Fruit fly (Drosophila melanogaster) whole organism, wandering third instar larva: ENCODE data around the gene Hrd3.

Experiments used
- Abd-B ChIP-seq: fragments of >200 bp; optimal IDR thresholded peaks from 2 replicates; lab custom pipeline; 2017; ENCODE audit warnings: missing biosample characterization, missing genetic modification characterization
- CG32264 ChIP-seq: fragments of 200-800 bp; sonication (Bioruptor generic); optimal IDR thresholded peaks from 2 replicates; lab custom pipeline; 2016; ENCODE audit warnings: missing biosample characterization, missing genetic modification characterization
- CG9705 ChIP-seq: fragments of 200-800 bp; sonication (Bioruptor generic); optimal IDR thresholded peaks from 2 replicates; lab custom pipeline; 2018; ENCODE audit warnings: missing biosample characterization, mild to moderate bottlenecking, missing genetic modification characterization
- CrebA ChIP-seq: fragments of 200-800 bp; sonication (Bioruptor generic); optimal IDR thresholded peaks from 2 replicates; lab custom pipeline; 2016; ENCODE audit warnings: missing biosample characterization, mild to moderate bottlenecking, missing genetic modification characterization, borderline replicate concordance
- Dfd ChIP-seq: fragments of >200 bp; optimal IDR thresholded peaks from 2 replicates; lab custom pipeline; 2017; ENCODE audit warnings: missing biosample characterization, missing genetic modification characterization
- Dif ChIP-seq: fragments of 200-275, 200-300 bp; sonication (Bioruptor generic); optimal IDR thresholded peaks from 2 replicates; lab custom pipeline; 2018; ENCODE audit warnings: missing biosample characterization, missing genetic modification characterization; ENCODE audit not compliant: partially characterized antibody
- GATAd ChIP-seq: sonication (Bioruptor generic); optimal IDR thresholded peaks from 2 replicates; lab custom pipeline; 2016; ENCODE audit warnings: missing biosample characterization, missing genetic modification characterization
- HLH106 ChIP-seq: fragments of 200-800 bp; optimal IDR thresholded peaks from 3 replicates; lab custom pipeline; 2019; ENCODE audit warnings: missing biosample characterization, mild to moderate bottlenecking, missing genetic modification characterization, moderate library complexity
- Hnf4 ChIP-seq: fragments of 200-800 bp; sonication (Bioruptor generic); optimal IDR thresholded peaks from 2 replicates; lab custom pipeline; 2016; ENCODE audit warnings: missing biosample characterization, mild to moderate bottlenecking, missing genetic modification characterization
- Hr78 ChIP-seq: fragments of >200 bp; optimal IDR thresholded peaks from 2 replicates; lab custom pipeline; 2017; ENCODE audit warnings: missing biosample characterization, missing genetic modification characterization
- Hr83 ChIP-seq: fragments of 200-300 bp; sonication (Bioruptor generic); optimal IDR thresholded peaks from 2 replicates; lab custom pipeline; 2016; ENCODE audit warnings: missing biosample characterization, mild to moderate bottlenecking, missing genetic modification characterization, moderate library complexity; ENCODE audit not compliant: poor library complexity, severe bottlenecking
- Jra ChIP-seq: sonication (Bioruptor generic); optimal IDR thresholded peaks from 2 replicates; lab custom pipeline; 2016; ENCODE audit warnings: missing biosample characterization, missing genetic modification characterization
- Mio ChIP-seq: sonication (Bioruptor generic); optimal IDR thresholded peaks from 2 replicates; lab custom pipeline; 2016; ENCODE audit warnings: missing biosample characterization, missing genetic modification characterization
- Myc ChIP-seq: fragments of >200 bp; optimal IDR thresholded peaks from 2 replicates; lab custom pipeline; 2017
- N ChIP-seq: fragments of >200 bp; optimal IDR thresholded peaks from 2 replicates; lab custom pipeline; 2018; ENCODE audit warnings: missing biosample characterization, missing external identifiers, missing genetic modification characterization
- OdsH ChIP-seq: fragments of 200-800 bp; sonication (Bioruptor generic); optimal IDR thresholded peaks from 2 replicates; lab custom pipeline; 2016; ENCODE audit warnings: missing biosample characterization, mild to moderate bottlenecking, missing genetic modification characterization
- Rel ChIP-seq, 2 experiments: fragments of 200-800 bp; sonication (Bioruptor generic) in 1 of 2; optimal IDR thresholded peaks; 2 replicates in 1 of 2; 3 replicates in 1 of 2; lab custom pipeline; 2016 to 2019; ENCODE audit warnings: mild to moderate bottlenecking in 2 of 2, missing biosample characterization in 2 of 2, missing genetic modification characterization in 2 of 2, moderate library complexity in 1 of 2
- Sp1 ChIP-seq: fragments of 200-800 bp; sonication (Bioruptor generic); optimal IDR thresholded peaks from 3 replicates; lab custom pipeline; 2019; ENCODE audit warnings: missing biosample characterization, mild to moderate bottlenecking, missing genetic modification characterization, moderate library complexity
- Vsx2 ChIP-seq: fragments of 200-300, 225-300 bp; sonication (Bioruptor generic); optimal IDR thresholded peaks from 2 replicates; lab custom pipeline; 2018; ENCODE audit warnings: missing biosample characterization, missing genetic modification characterization; ENCODE audit not compliant: partially characterized antibody
- br ChIP-seq: fragments of 200-800 bp; sonication (Bioruptor generic); optimal IDR thresholded peaks from 2 replicates; lab custom pipeline; 2016; ENCODE audit warnings: missing biosample characterization, missing genetic modification characterization
- brk ChIP-seq: fragments of 200-800 bp; sonication (Bioruptor generic); optimal IDR thresholded peaks from 2 replicates; lab custom pipeline; 2016; ENCODE audit warnings: missing biosample characterization, mild to moderate bottlenecking, missing genetic modification characterization
- dl ChIP-seq, 2 experiments: fragments of 175-275, 200-275 bp in 1 of 2; fragments of 200-275 bp in 1 of 2; sonication (Bioruptor generic); optimal IDR thresholded peaks; lab custom pipeline; 2018; ENCODE audit warnings: mild to moderate bottlenecking in 2 of 2, missing biosample characterization in 2 of 2, missing genetic modification characterization in 2 of 2, moderate library complexity in 2 of 2; ENCODE audit not compliant: partially characterized antibody in 2 of 2, insufficient read depth in 1 of 2
- dmrt93B ChIP-seq: fragments of 200-800 bp; sonication (Bioruptor generic); optimal IDR thresholded peaks from 2 replicates; lab custom pipeline; 2018; ENCODE audit warnings: missing biosample characterization, mild to moderate bottlenecking, missing genetic modification characterization
- dsf ChIP-seq: sonication (Bioruptor generic); optimal IDR thresholded peaks from 2 replicates; lab custom pipeline; 2016; ENCODE audit warnings: missing biosample characterization, missing genetic modification characterization, borderline replicate concordance
- ey ChIP-seq: fragments of 200-800 bp; sonication (Bioruptor generic); optimal IDR thresholded peaks from 2 replicates; lab custom pipeline; 2016; ENCODE audit warnings: missing biosample characterization, missing genetic modification characterization
- foxo ChIP-seq, 2 experiments: fragments of 200-800 bp; sonication (Bioruptor generic); optimal IDR thresholded peaks; 2 replicates in 1 of 2; 3 replicates in 1 of 2; lab custom pipeline; 2016 to 2017; ENCODE audit warnings: missing biosample characterization in 2 of 2, missing genetic modification characterization in 2 of 2
- fru ChIP-seq: fragments of 200-800 bp; sonication (Bioruptor generic); optimal IDR thresholded peaks from 3 replicates; lab custom pipeline; 2016; ENCODE audit warnings: missing biosample characterization, mild to moderate bottlenecking, missing genetic modification characterization
- h ChIP-seq: fragments of 200-800 bp; sonication (Bioruptor generic); optimal IDR thresholded peaks from 3 replicates; lab custom pipeline; 2016; ENCODE audit warnings: missing biosample characterization, mild to moderate bottlenecking, missing genetic modification characterization
- jim ChIP-seq: fragments of 175-275, 200-325 bp; sonication (Bioruptor generic); optimal IDR thresholded peaks from 2 replicates; lab custom pipeline; 2016; ENCODE audit warnings: missing biosample characterization, mild to moderate bottlenecking, missing genetic modification characterization
- lola ChIP-seq: fragments of >200 bp; optimal IDR thresholded peaks from 2 replicates; lab custom pipeline; 2017; ENCODE audit warnings: missing biosample characterization, missing genetic modification characterization
- pan ChIP-seq: fragments of >200 bp; optimal IDR thresholded peaks from 2 replicates; lab custom pipeline; 2017
- psq ChIP-seq: fragments of 200-800 bp; sonication (Bioruptor generic); optimal IDR thresholded peaks from 3 replicates; lab custom pipeline; 2017; ENCODE audit warnings: missing biosample characterization, mild to moderate bottlenecking, missing genetic modification characterization, moderate library complexity
- rgr ChIP-seq: fragments of 200-800 bp; sonication (Bioruptor generic); optimal IDR thresholded peaks from 3 replicates; lab custom pipeline; 2016; ENCODE audit warnings: missing biosample characterization, mild to moderate bottlenecking, missing genetic modification characterization
- sage ChIP-seq: fragments of 200-800 bp; sonication (Bioruptor generic); optimal IDR thresholded peaks from 2 replicates; lab custom pipeline; 2016; ENCODE audit warnings: missing biosample characterization, mild to moderate bottlenecking, missing genetic modification characterization
- sv ChIP-seq: fragments of 200-800 bp; sonication (Bioruptor generic); optimal IDR thresholded peaks from 3 replicates; lab custom pipeline; 2016; ENCODE audit warnings: missing biosample characterization, missing genetic modification characterization
- tai ChIP-seq: sonication (Bioruptor generic); optimal IDR thresholded peaks from 2 replicates; lab custom pipeline; 2016; ENCODE audit warnings: missing biosample characterization, missing genetic modification characterization
- usp ChIP-seq: fragments of >200 bp; optimal IDR thresholded peaks from 2 replicates; lab custom pipeline; 2017; ENCODE audit warnings: missing biosample characterization, missing genetic modification characterization
- woc ChIP-seq: sonication (Bioruptor generic); optimal IDR thresholded peaks from 2 replicates; lab custom pipeline; 2016; ENCODE audit warnings: missing biosample characterization, mild to moderate bottlenecking, missing genetic modification characterization

The Hrd3 gene

DNA sequence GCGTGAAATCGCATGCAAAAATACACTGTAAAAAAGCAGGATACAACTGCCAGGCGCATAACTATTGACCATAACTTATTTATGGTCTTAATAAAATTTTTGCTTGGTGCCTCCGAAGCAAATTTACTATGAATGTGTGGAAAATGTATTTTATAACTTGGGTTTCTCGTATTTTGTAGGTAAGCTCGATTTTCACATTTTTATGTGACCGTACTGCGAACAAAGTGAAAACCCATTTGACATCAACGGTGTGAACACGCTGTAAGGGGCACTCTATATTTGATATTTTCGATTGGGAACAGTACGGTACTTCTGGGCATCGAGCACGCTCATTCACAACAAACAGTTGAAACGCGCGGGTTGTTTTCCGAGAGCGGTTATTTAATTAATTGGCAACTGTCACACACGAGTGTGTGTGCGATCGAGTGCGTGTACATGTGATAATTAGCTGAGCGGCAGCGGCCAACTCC lies 23.1 kb upstream of the Hrd3 start, which contains the start of the genes Nup98-96 and mbc:
TSS of gene Nup98-96 (minus strand) at position 156 of the 470 bp plus-strand sequence.
TSS of gene mbc (plus strand) at position 300 of the 470 bp plus-strand sequence.
- TF ChIP-seq br (GFP tag; lab: Kevin White, UChicago): peak; percentile 80
- peak; percentile 86 for TF ChIP-seq sv
- TF ChIP-seq Dif (GFP tag; lab: Kevin White, UChicago): peak; percentile 76
- TF ChIP-seq HLH106: peak; percentile 87
- TF ChIP-seq rgr (GFP tag; lab: Kevin White, UChicago): peak; percentile 86
- TF ChIP-seq woc (GFP tag; lab: Kevin White, UChicago): peak; percentile 91
- TF ChIP-seq CrebA (GFP tag; lab: Kevin White, UChicago): no peak
- TF ChIP-seq fru (GFP tag; lab: Kevin White, UChicago): peak; percentile 85
- TF ChIP-seq psq: peak; percentile 73
- peak in 1 of 2 experiments; percentile 90 for TF ChIP-seq foxo (GFP tag; optimal IDR thresholded peaks at IDR 0.05; lab: Kevin White, UChicago)
- TF ChIP-seq jim (GFP tag; lab: Kevin White, UChicago): no peak
- no peak for TF ChIP-seq Dfd
- TF ChIP-seq dsf (GFP tag; lab: Kevin White, UChicago): no peak
- TF ChIP-seq h (GFP tag; lab: Kevin White, UChicago): peak; percentile 89
- no peak for TF ChIP-seq brk
- TF ChIP-seq GATAd (GFP tag; lab: Kevin White, UChicago): no peak
- TF ChIP-seq CG32264 (GFP tag; lab: Kevin White, UChicago): peak; percentile 8
- TF ChIP-seq Abd-B: peak; percentile 65
- peak; percentile 87 for TF ChIP-seq ey
- TF ChIP-seq OdsH (GFP tag; lab: Kevin White, UChicago): peak; percentile 80
- TF ChIP-seq dl (GFP tag; optimal IDR thresholded peaks at IDR 0.05; lab: Kevin White, UChicago; ENCODE audit: insufficient read depth in 1 of 2, partially characterized antibody in 2 of 2): no peak
- TF ChIP-seq pan (lab: Kevin White, UChicago): no peak
- peak; percentile 73 for TF ChIP-seq N (GFP tag; lab: Kevin White, UChicago)
- TF ChIP-seq Sp1 (GFP tag; lab: Kevin White, UChicago): peak; percentile 78
- TF ChIP-seq Myc: peak; percentile 41
- peak; percentile 84 for TF ChIP-seq dmrt93B (GFP tag; lab: Kevin White, UChicago)
- peak; percentile 84 for TF ChIP-seq Hr83 (GFP tag; lab: Kevin White, UChicago)
- peak; percentile 59 for TF ChIP-seq Hnf4 (GFP tag; lab: Kevin White, UChicago)
- TF ChIP-seq CG9705 (GFP tag; lab: Kevin White, UChicago): peak; percentile 84
- peak; percentile 9 for TF ChIP-seq Mio (GFP tag; lab: Kevin White, UChicago)
- peak; percentile 68 for TF ChIP-seq Jra (GFP tag; lab: Kevin White, UChicago)
- TF ChIP-seq usp: no peak
- TF ChIP-seq Vsx2: peak; percentile 99
- no peak for TF ChIP-seq Rel (GFP tag; optimal IDR thresholded peaks at IDR 0.05; lab: Kevin White, UChicago)
- peak; percentile 86 for TF ChIP-seq Rel (tag; optimal IDR thresholded peaks at IDR 0.05; lab: Kevin White, UChicago)
- peak; percentile 50 for TF ChIP-seq Hr78 (GFP tag; lab: Kevin White, UChicago)
- no peak for TF ChIP-seq tai
- TF ChIP-seq sage (GFP tag; lab: Kevin White, UChicago): no peak
- peak; percentile 79 for TF ChIP-seq lola (GFP tag; lab: Kevin White, UChicago)

DNA sequence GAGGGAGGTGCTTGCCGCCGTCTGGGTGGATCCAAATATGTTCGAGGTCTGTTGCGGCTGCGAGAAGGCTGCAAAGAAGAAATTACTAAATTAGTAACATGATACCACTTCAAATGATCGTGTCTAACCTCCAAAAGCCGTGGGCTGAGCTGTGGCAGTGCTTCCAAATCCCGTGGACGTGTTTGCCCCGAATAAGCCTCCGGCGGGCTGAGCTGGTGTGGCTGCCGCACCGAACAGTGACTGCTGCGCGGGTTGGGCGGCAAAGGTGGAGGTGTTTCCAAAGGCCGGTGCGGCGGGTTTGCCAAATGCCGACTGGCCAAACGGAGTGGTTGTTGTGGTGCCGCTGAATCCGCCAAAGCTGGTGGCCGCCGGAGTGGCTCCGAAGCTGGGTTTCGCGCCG lies 22.4 kb upstream of the Hrd3 start:
- no peak for TF ChIP-seq sage (GFP tag; lab: Kevin White, UChicago)
- no peak for TF ChIP-seq psq
- no peak for TF ChIP-seq Mio (GFP tag; lab: Kevin White, UChicago)
